Worm (Caenorhabditis elegans) whole organism, L4/young adult: ENCODE data around the gene tsp-8.

Source experiments
- W03F9.2 ChIP-seq: fragments of 150-350 bp; optimal IDR thresholded peaks from 2 replicates; lab custom pipeline; 2014; ENCODE audit warnings: missing biosample characterization, missing genetic modification characterization
- dao-5 ChIP-seq: sonication (generic microtip); optimal IDR thresholded peaks from 2 replicates; lab custom pipeline; 2016; ENCODE audit warnings: missing genotype, missing genetic modification characterization, moderate library complexity, missing compliant biosample characterization

DNA sequence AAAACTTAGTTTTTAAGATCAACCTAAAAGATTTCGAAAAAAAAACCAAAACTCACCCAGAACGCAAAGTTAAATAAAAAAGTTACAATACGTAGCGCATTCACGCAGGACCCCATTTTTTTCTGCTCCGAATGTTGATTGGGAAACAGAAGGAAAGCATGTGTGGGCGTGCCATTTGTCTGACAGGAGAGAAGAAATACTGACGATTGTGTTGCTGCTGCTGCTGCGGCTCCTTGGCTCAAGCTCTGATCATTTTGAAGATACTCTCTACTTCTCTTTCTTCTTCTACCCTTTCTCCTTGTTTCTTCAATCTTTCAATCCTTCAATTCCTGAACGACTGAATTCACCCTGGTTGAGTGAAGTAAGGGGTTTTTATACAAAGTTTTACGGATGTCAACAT, at the start of gene tsp-8:
- TF ChIP-seq W03F9.2 (no peak), dao-5 (no peak)
